Worm (Caenorhabditis elegans) whole organism, L1 larva: Measurements from ENCODE around the gene smf-1.

Experiments used
- alr-1 ChIP-seq: fragments of 200-800 bp; sonication (Bioruptor generic); optimal IDR thresholded peaks from 2 replicates; lab custom pipeline; 2018; ENCODE audit warnings: borderline replicate concordance, mild to moderate bottlenecking, missing genetic modification characterization, missing compliant biosample characterization
- ama-1 ChIP-seq: fragments of 150-350 bp; optimal IDR thresholded peaks from 2 replicates; lab custom pipeline; 2014
- ceh-63 ChIP-seq: fragments of 200-800 bp; sonication (Bioruptor generic); optimal IDR thresholded peaks from 2 replicates; lab custom pipeline; 2018; ENCODE audit warnings: mild to moderate bottlenecking, missing genetic modification characterization, missing compliant biosample characterization
- ceh-8 ChIP-seq: fragments of 200-800 bp; sonication (Bioruptor generic); optimal IDR thresholded peaks from 2 replicates; lab custom pipeline; 2018; ENCODE audit warnings: mild to moderate bottlenecking, missing genetic modification characterization, moderate library complexity, missing compliant biosample characterization
- ceh-82 ChIP-seq, 3 experiments: fragments of 150-350 bp in 1 of 3; sonication (generic microtip) in 2 of 3; optimal IDR thresholded peaks; 2 replicates each; lab custom pipeline; 2014 to 2017; ENCODE audit warnings: missing biosample characterization in 3 of 3, missing genetic modification characterization in 3 of 3
- ceh-88 ChIP-seq: fragments of 200-800 bp; sonication (Bioruptor generic); IDR thresholded peaks from 2 replicates; pipeline ENCODE4 v1.3.6; 2022; ENCODE audit warnings: missing genetic modification characterization, missing compliant biosample characterization
- ceh-90 ChIP-seq: sonication (generic microtip); optimal IDR thresholded peaks from 2 replicates; lab custom pipeline; 2016; ENCODE audit warnings: missing genetic modification characterization, missing compliant biosample characterization
- ces-1 ChIP-seq: fragments of 150-350 bp; optimal IDR thresholded peaks from 2 replicates; lab custom pipeline; 2014; ENCODE audit warnings: missing biosample characterization, missing genetic modification reagents, missing genetic modification characterization
- dpl-1 ChIP-seq, 3 experiments: fragments of 150-350 bp in 2 of 3; sonication (generic microtip) in 1 of 3; optimal IDR thresholded peaks; 2 replicates each; lab custom pipeline; 2014 to 2017; ENCODE audit warnings: missing biosample characterization in 3 of 3, missing genetic modification characterization in 3 of 3, missing genetic modification reagents in 3 of 3
- dsc-1 ChIP-seq: sonication (generic microtip); optimal IDR thresholded peaks from 2 replicates; lab custom pipeline; 2016; ENCODE audit warnings: mild to moderate bottlenecking, missing genetic modification characterization, missing compliant biosample characterization
- efl-1 ChIP-seq, 4 experiments: fragments of 150-350 bp; optimal IDR thresholded peaks in 3 of 4; peaks in 1 of 4; 1 replicate in 1 of 4; 2 replicates in 3 of 4; lab custom pipeline; 2014; ENCODE audit warnings: missing biosample characterization in 2 of 4, missing genetic modification characterization in 2 of 4, missing genetic modification reagents in 2 of 4
- efl-3 ChIP-seq: fragments of 200-800 bp; sonication (Bioruptor generic); optimal IDR thresholded peaks from 2 replicates; lab custom pipeline; 2018; ENCODE audit warnings: mild to moderate bottlenecking, missing genetic modification characterization, missing compliant biosample characterization
- elt-3 ChIP-seq, 6 experiments: fragments of 150-350 bp in 1 of 6; sonication (generic microtip); optimal IDR thresholded peaks; 2 replicates each; lab custom pipeline; 2017 to 2018; ENCODE audit warnings: missing biosample characterization in 6 of 6, missing genetic modification characterization in 6 of 6, inconsistent platforms in 1 of 6
- ets-5 ChIP-seq: fragments of 200-800 bp; sonication (Bioruptor generic); IDR thresholded peaks from 2 replicates; pipeline ENCODE4 v1.3.6; 2022; ENCODE audit warnings: missing genetic modification characterization, missing compliant biosample characterization
- fkh-10 ChIP-seq: sonication (generic microtip); optimal IDR thresholded peaks from 2 replicates; lab custom pipeline; 2017; ENCODE audit warnings: missing biosample characterization, missing genetic modification reagents, missing genetic modification characterization
- fkh-4 ChIP-seq: sonication (generic microtip); optimal IDR thresholded peaks from 2 replicates; lab custom pipeline; 2016; ENCODE audit warnings: missing compliant biosample characterization, missing genetic modification characterization, borderline replicate concordance
- hlh-4 ChIP-seq: sonication (generic microtip); optimal IDR thresholded peaks from 2 replicates; lab custom pipeline; 2016; ENCODE audit warnings: mild to moderate bottlenecking, missing genetic modification characterization, missing compliant biosample characterization
- isw-1 ChIP-seq: fragments of 200-800 bp; sonication (Bioruptor generic); IDR thresholded peaks from 2 replicates; pipeline ENCODE4 v1.3.6; 2022; ENCODE audit warnings: missing genetic modification characterization, missing compliant biosample characterization
- lin-13 ChIP-seq: fragments of 150-350 bp; optimal IDR thresholded peaks from 2 replicates; lab custom pipeline; 2014; ENCODE audit warnings: missing biosample characterization, missing genetic modification reagents, missing genetic modification characterization
- lin-14 ChIP-seq: fragments of 200-800 bp; sonication (Bioruptor generic); optimal IDR thresholded peaks from 2 replicates; lab custom pipeline; 2018; ENCODE audit warnings: mild to moderate bottlenecking, missing genetic modification characterization, moderate library complexity, missing compliant biosample characterization
- lin-35 ChIP-seq, 2 experiments: fragments of 150-350 bp; optimal IDR thresholded peaks; 2 replicates each; lab custom pipeline; 2014; ENCODE audit warnings: missing biosample characterization in 2 of 2, missing genetic modification characterization in 2 of 2, missing genetic modification reagents in 2 of 2
- lin-39 ChIP-seq: fragments of 150-350 bp; optimal IDR thresholded peaks from 2 replicates; lab custom pipeline; 2014; ENCODE audit warnings: missing biosample characterization, missing genetic modification reagents, missing genetic modification characterization
- lir-3 ChIP-seq: sonication (generic microtip); optimal IDR thresholded peaks from 2 replicates; lab custom pipeline; 2016; ENCODE audit warnings: mild to moderate bottlenecking, missing genetic modification characterization, moderate library complexity, missing compliant biosample characterization; ENCODE audit not compliant: poor library complexity
- mab-9 ChIP-seq: fragments of 200-800 bp; sonication (Bioruptor generic); IDR thresholded peaks from 2 replicates; pipeline ENCODE4 v1.3.6; 2022; ENCODE audit warnings: missing genetic modification reagents, missing genetic modification characterization, missing compliant biosample characterization
- mep-1 ChIP-seq: fragments of 150-350 bp; optimal IDR thresholded peaks from 2 replicates; lab custom pipeline; 2014; ENCODE audit warnings: missing biosample characterization, missing genetic modification characterization
- nhr-11 ChIP-seq: fragments of 150-350 bp; optimal IDR thresholded peaks from 2 replicates; lab custom pipeline; 2014; ENCODE audit warnings: missing biosample characterization, missing genetic modification characterization
- nhr-12 ChIP-seq: sonication (generic microtip); optimal IDR thresholded peaks from 2 replicates; lab custom pipeline; 2017; ENCODE audit warnings: missing biosample characterization, missing genetic modification characterization
- nhr-19 ChIP-seq: fragments of 200-800 bp; sonication (Bioruptor generic); conservative IDR thresholded peaks from 2 replicates; pipeline ENCODE4 v1.3.6; 2022; ENCODE audit warnings: missing genetic modification characterization, missing compliant biosample characterization
- nhr-20 ChIP-seq: sonication (generic microtip); optimal IDR thresholded peaks from 2 replicates; lab custom pipeline; 2016; ENCODE audit warnings: mild to moderate bottlenecking, missing genetic modification characterization, missing compliant biosample characterization
- nhr-237 ChIP-seq: fragments of 150-350 bp; optimal IDR thresholded peaks from 2 replicates; lab custom pipeline; 2014; ENCODE audit warnings: missing biosample characterization, missing genetic modification characterization
- nhr-28 ChIP-seq: fragments of 150-350 bp; optimal IDR thresholded peaks from 2 replicates; lab custom pipeline; 2014; ENCODE audit warnings: missing biosample characterization, missing genetic modification characterization
- nhr-47 ChIP-seq: sonication (generic microtip); optimal IDR thresholded peaks from 2 replicates; lab custom pipeline; 2016; ENCODE audit warnings: mild to moderate bottlenecking, missing genetic modification characterization, moderate library complexity, missing compliant biosample characterization
- nhr-77 ChIP-seq: fragments of 150-350 bp; optimal IDR thresholded peaks from 2 replicates; lab custom pipeline; 2014; ENCODE audit warnings: missing biosample characterization, missing genetic modification characterization
- nhr-84 ChIP-seq: sonication (generic microtip); optimal IDR thresholded peaks from 2 replicates; lab custom pipeline; 2017; ENCODE audit warnings: missing biosample characterization, missing genetic modification characterization
- nhr-90 ChIP-seq: sonication (generic microtip); optimal IDR thresholded peaks from 2 replicates; lab custom pipeline; 2016; ENCODE audit warnings: mild to moderate bottlenecking, missing genetic modification characterization, missing compliant biosample characterization; ENCODE audit not compliant: poor library complexity
- pag-3 ChIP-seq: sonication (generic microtip); optimal IDR thresholded peaks from 2 replicates; lab custom pipeline; 2017; ENCODE audit warnings: missing genetic modification characterization, mild to moderate bottlenecking, missing compliant biosample characterization, antibody characterized with exemption, borderline replicate concordance; ENCODE audit not compliant: insufficient read depth
- pqm-1 ChIP-seq: sonication (generic microtip); optimal IDR thresholded peaks from 3 replicates; lab custom pipeline; 2017; ENCODE audit warnings: missing biosample characterization, missing genetic modification characterization
- rnt-1 ChIP-seq: sonication (generic microtip); optimal IDR thresholded peaks from 2 replicates; lab custom pipeline; 2016; ENCODE audit warnings: mild to moderate bottlenecking, missing genetic modification characterization, moderate library complexity, missing compliant biosample characterization
- skn-1 ChIP-seq: fragments of 150-350 bp; optimal IDR thresholded peaks from 2 replicates; lab custom pipeline; 2014; ENCODE audit warnings: missing biosample characterization, missing genetic modification characterization
- sptf-1 ChIP-seq: fragments of 150-350 bp; optimal IDR thresholded peaks from 2 replicates; lab custom pipeline; 2014; ENCODE audit warnings: missing biosample characterization, missing genetic modification characterization
- sup-37 ChIP-seq: fragments of 200-800 bp; sonication (Bioruptor generic); optimal IDR thresholded peaks from 2 replicates; lab custom pipeline; 2018; ENCODE audit warnings: mild to moderate bottlenecking, missing genetic modification characterization, missing compliant biosample characterization
- swsn-7 ChIP-seq: sonication (generic microtip); optimal IDR thresholded peaks from 2 replicates; lab custom pipeline; 2016; ENCODE audit warnings: missing genetic modification characterization, missing compliant biosample characterization
- tbx-2 ChIP-seq: sonication (generic microtip); optimal IDR thresholded peaks from 2 replicates; lab custom pipeline; 2016; ENCODE audit warnings: missing genetic modification characterization, missing compliant biosample characterization
- unc-130 ChIP-seq: fragments of 150-350 bp; optimal IDR thresholded peaks from 2 replicates; lab custom pipeline; 2017; ENCODE audit warnings: missing biosample characterization, missing genetic modification characterization, inconsistent platforms
- unc-62 ChIP-seq: fragments of 150-350 bp; optimal IDR thresholded peaks from 2 replicates; lab custom pipeline; 2014; ENCODE audit warnings: missing biosample characterization, missing genetic modification reagents, missing genetic modification characterization
- unc-86 ChIP-seq: sonication (generic microtip); optimal IDR thresholded peaks from 2 replicates; lab custom pipeline; 2016; ENCODE audit warnings: missing genetic modification characterization, missing compliant biosample characterization
- unc-98 ChIP-seq: fragments of 200-800 bp; sonication (Bioruptor generic); IDR thresholded peaks from 2 replicates; pipeline ENCODE4 v1.3.6; 2022; ENCODE audit warnings: missing genetic modification characterization, missing compliant biosample characterization
- vab-15 ChIP-seq: sonication (generic microtip); optimal IDR thresholded peaks from 2 replicates; lab custom pipeline; 2017; ENCODE audit warnings: missing genotype, mild to moderate bottlenecking, missing genetic modification characterization, missing compliant biosample characterization
- xbp-1 ChIP-seq: sonication (generic microtip); optimal IDR thresholded peaks from 2 replicates; lab custom pipeline; 2016; ENCODE audit warnings: missing genetic modification characterization, missing compliant biosample characterization
- zag-1 ChIP-seq: fragments of 150-350 bp; optimal IDR thresholded peaks from 2 replicates; lab custom pipeline; 2014; ENCODE audit warnings: missing biosample characterization, missing genetic modification characterization
- zip-4 ChIP-seq: fragments of 200-800 bp; sonication (Bioruptor generic); optimal IDR thresholded peaks from 2 replicates; lab custom pipeline; 2018; ENCODE audit warnings: mild to moderate bottlenecking, missing genetic modification characterization, moderate library complexity, missing compliant biosample characterization
- ztf-4 ChIP-seq: fragments of 150-350 bp; optimal IDR thresholded peaks from 2 replicates; lab custom pipeline; 2014; ENCODE audit warnings: missing biosample characterization, missing genetic modification characterization

The smf-1 gene

DNA sequence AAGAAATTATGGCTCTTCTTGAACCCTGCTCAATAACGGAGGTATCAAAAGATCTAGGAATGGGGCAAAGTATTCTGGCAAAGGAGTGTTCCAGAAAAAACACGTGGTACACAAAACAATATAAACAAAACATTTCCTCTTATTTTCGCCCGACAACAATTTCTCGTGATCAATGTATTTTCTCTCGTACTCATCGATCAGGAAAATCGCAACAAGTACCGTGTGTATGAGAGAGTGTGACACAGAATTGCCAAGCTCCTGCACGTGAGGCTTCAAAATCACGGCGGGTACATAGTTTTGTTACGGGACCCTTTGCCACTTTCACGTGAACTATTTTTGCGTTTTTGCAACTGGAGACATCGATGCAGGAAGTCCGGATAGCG lies 18.1 kb upstream of the smf-1 start:
- TF ChIP-seq mep-1 (tag; lab: Kevin White, UChicago), result peak; percentile 46
- TF ChIP-seq ets-5 (GFP tag; lab: Robert Waterston, UW), result no peak
- no peak for TF ChIP-seq efl-3
- TF ChIP-seq ces-1, result no peak
- TF ChIP-seq sup-37 (GFP tag; lab: Kevin White, UChicago), result peak; percentile 58
- TF ChIP-seq lin-13 (GFP tag; lab: Kevin White, UChicago), result peak; percentile 2
- no peak for TF ChIP-seq ceh-82 (tag; optimal IDR thresholded peaks at IDR 0.05; lab: Kevin White, UChicago)
- TF ChIP-seq vab-15 (tag; lab: Kevin White, UChicago), result no peak
- TF ChIP-seq ztf-4 (tag; lab: Kevin White, UChicago), result peak; percentile 56
- TF ChIP-seq nhr-84 (tag; lab: Kevin White, UChicago), result no peak
- TF ChIP-seq swsn-7 (tag; lab: Kevin White, UChicago), result peak; percentile 47
- TF ChIP-seq ama-1 (lab: Kevin White, UChicago), result peak; percentile 52
- TF ChIP-seq ceh-90 (tag; lab: Kevin White, UChicago), result no peak
- no peak for TF ChIP-seq dsc-1 (tag; lab: Kevin White, UChicago)
- peak; percentile 80 for TF ChIP-seq lir-3 (tag; lab: Kevin White, UChicago)
- no peak for TF ChIP-seq nhr-28 (tag; lab: Kevin White, UChicago)
- peak; percentile 49 for TF ChIP-seq nhr-47 (tag; lab: Kevin White, UChicago)
- TF ChIP-seq efl-1 (optimal IDR thresholded peaks at IDR 0.05; lab: Kevin White, UChicago), result peak; percentile 12 to 34
- TF ChIP-seq efl-1 (GFP tag; optimal IDR thresholded peaks at IDR 0.05 in 1 of 2; lab: Kevin White, UChicago), result peak in 1 of 2 experiments; percentile 20
- TF ChIP-seq isw-1 (GFP tag; lab: Robert Waterston, UW), result no peak
- peak in 1 of 2 experiments; percentile 73 for TF ChIP-seq lin-35 (GFP tag; optimal IDR thresholded peaks at IDR 0.05; lab: Kevin White, UChicago)
- peak; percentile 92 for TF ChIP-seq unc-130 (tag; lab: Kevin White, UChicago)
- peak in 2 of 6 experiments; percentile 4 to 64 for TF ChIP-seq elt-3 (tag; optimal IDR thresholded peaks at IDR 0.05; lab: Kevin White, UChicago)
- no peak for TF ChIP-seq nhr-12
- TF ChIP-seq ceh-88 (GFP tag; lab: Robert Waterston, UW), result peak; percentile 22; the same call in 1 of the 2 replicates
- TF ChIP-seq nhr-237 (tag; lab: Kevin White, UChicago), result no peak
- peak; percentile 72 for TF ChIP-seq nhr-11 (tag; lab: Kevin White, UChicago)
- no peak for TF ChIP-seq hlh-4 (tag; lab: Kevin White, UChicago)
- TF ChIP-seq zip-4 (GFP tag; lab: Kevin White, UChicago), result no peak
- no peak for TF ChIP-seq nhr-77
- TF ChIP-seq nhr-90 (tag; lab: Kevin White, UChicago), result peak; percentile 20
- no peak for TF ChIP-seq fkh-4 (tag; lab: Kevin White, UChicago)
- peak; percentile 65 for TF ChIP-seq mab-9 (GFP tag; lab: Robert Waterston, UW)
- TF ChIP-seq nhr-19 (GFP tag; lab: Robert Waterston, UW), result peak; percentile 90
- no peak for TF ChIP-seq ceh-63 (GFP tag; lab: Kevin White, UChicago)
- TF ChIP-seq dpl-1 (GFP tag; optimal IDR thresholded peaks at IDR 0.05; lab: Kevin White, UChicago), result peak in 2 of 3 experiments; percentile 21 to 37
- TF ChIP-seq unc-98 (GFP tag; lab: Robert Waterston, UW), result peak; percentile 42; the same call in 1 of the 2 replicates
- TF ChIP-seq nhr-20 (tag; lab: Kevin White, UChicago), result peak; percentile 86
- TF ChIP-seq sptf-1 (tag; lab: Kevin White, UChicago), result no peak
- TF ChIP-seq unc-62, result no peak
- peak; percentile 44 for TF ChIP-seq xbp-1 (tag; lab: Kevin White, UChicago)
- TF ChIP-seq pag-3, result no peak
- peak; percentile 83 for TF ChIP-seq lin-39
- no peak for TF ChIP-seq fkh-10 (GFP tag; lab: Kevin White, UChicago)
- TF ChIP-seq alr-1, result no peak
- no peak for TF ChIP-seq skn-1 (tag; lab: Kevin White, UChicago)
- peak; percentile 76 for TF ChIP-seq tbx-2
- no peak for TF ChIP-seq pqm-1
- TF ChIP-seq rnt-1 (tag; lab: Kevin White, UChicago), result peak; percentile 93
- no peak for TF ChIP-seq unc-86 (tag; lab: Kevin White, UChicago)
- no peak for TF ChIP-seq zag-1 (tag; lab: Kevin White, UChicago)
- TF ChIP-seq lin-14 (GFP tag; lab: Kevin White, UChicago), result peak; percentile 85
- TF ChIP-seq ceh-8 (GFP tag; lab: Kevin White, UChicago), result no peak
